Worm (Caenorhabditis elegans): ENCODE results near the gene pitr-5.

Gene pitr-5

ce11 chrV:7209001-7209400, 24.4 kb downstream of the pitr-5 start:
- TF ChIP-seq him-1 (tag; optimal IDR thresholded peaks at IDR 0.05) (no peak), dao-5 (tag; optimal IDR thresholded peaks at IDR 0.05) (no peak), W03F9.2 (tag; optimal IDR thresholded peaks at IDR 0.05) (no peak)

ce11 chrV:7214802-7215201, 30.2 kb downstream of the pitr-5 start, which contains the start of gene soap-1:
soap-1 (minus strand) TSS chrV:7214902.
- no peak for TF ChIP-seq dao-5 (tag; optimal IDR thresholded peaks at IDR 0.05)

ce11 chrV:7216016-7216415, 31.4 kb downstream of the pitr-5 start:
- peak; percentile 24 for TF ChIP-seq him-1 (tag; optimal IDR thresholded peaks at IDR 0.05)
- TF ChIP-seq W03F9.2 (tag; optimal IDR thresholded peaks at IDR 0.05), result no peak
- no peak for TF ChIP-seq dao-5 (tag; optimal IDR thresholded peaks at IDR 0.05)

ce11 chrV:7218988-7219387, 34.3 kb downstream of the pitr-5 start, which contains the start of gene C13F10.5:
C13F10.5 (minus strand) TSS chrV:7219088.
- TF ChIP-seq him-1 (tag; optimal IDR thresholded peaks at IDR 0.05), result no peak
- TF ChIP-seq W03F9.2 (tag; optimal IDR thresholded peaks at IDR 0.05), result no peak
- TF ChIP-seq dao-5 (tag; optimal IDR thresholded peaks at IDR 0.05), result no peak

- no peak for TF ChIP-seq him-1 (tag; optimal IDR thresholded peaks at IDR 0.05)
- no peak for TF ChIP-seq dao-5 (tag; optimal IDR thresholded peaks at IDR 0.05)
- TF ChIP-seq W03F9.2 (tag; optimal IDR thresholded peaks at IDR 0.05), result no peak
Measured at ce11 chrV:7220973-7221519, 36.4 kb downstream of the pitr-5 start, which contains the start of the genes C13F10.8, C13F10.6 and kxd-1. C13F10.8 (minus strand) TSS chrV:7221023. C13F10.6 (minus strand) TSS chrV:7221039. kxd-1 (plus strand) TSS chrV:7221469.

ce11 chrV:7223152-7223551, 38.5 kb downstream of the pitr-5 start, which contains the start of gene C13F10.7:
C13F10.7 (minus strand) TSS chrV:7223252.
- TF ChIP-seq him-1 (tag; optimal IDR thresholded peaks at IDR 0.05), result no peak
- no peak for TF ChIP-seq dao-5 (tag; optimal IDR thresholded peaks at IDR 0.05)
- TF ChIP-seq W03F9.2 (tag; optimal IDR thresholded peaks at IDR 0.05), result no peak

ce11 chrV:7223941-7224340, 39.3 kb downstream of the pitr-5 start, which contains the start of gene C13F10.1:
C13F10.1 (plus strand) TSS chrV:7224078.
- no peak for TF ChIP-seq W03F9.2 (tag; optimal IDR thresholded peaks at IDR 0.05)
- no peak for TF ChIP-seq him-1 (tag; optimal IDR thresholded peaks at IDR 0.05)
- TF ChIP-seq dao-5 (tag; optimal IDR thresholded peaks at IDR 0.05), result no peak

- TF ChIP-seq dao-5 (tag; optimal IDR thresholded peaks at IDR 0.05), result no peak
- TF ChIP-seq him-1 (tag; optimal IDR thresholded peaks at IDR 0.05), result no peak
- TF ChIP-seq W03F9.2 (tag; optimal IDR thresholded peaks at IDR 0.05), result no peak
Measured at ce11 chrV:7224353-7224752, 39.7 kb downstream of the pitr-5 start.

ce11 chrV:7224947-7225346, 40.3 kb downstream of the pitr-5 start, which contains the start of gene fkb-3:
fkb-3 (plus strand) TSS chrV:7225223.
- TF ChIP-seq W03F9.2 (tag; optimal IDR thresholded peaks at IDR 0.05) (no peak), dao-5 (tag; optimal IDR thresholded peaks at IDR 0.05) (no peak), him-1 (tag; optimal IDR thresholded peaks at IDR 0.05) (no peak)

ce11 chrV:7225894-7226293, 41.2 kb downstream of the pitr-5 start:
- no peak for TF ChIP-seq dao-5 (tag; optimal IDR thresholded peaks at IDR 0.05)
- no peak for TF ChIP-seq him-1 (tag; optimal IDR thresholded peaks at IDR 0.05)
- TF ChIP-seq W03F9.2 (tag; optimal IDR thresholded peaks at IDR 0.05), result no peak

ce11 chrV:7230847-7231246, 46.2 kb downstream of the pitr-5 start, which contains the start of the genes gei-6 and krr-1:
gei-6 (minus strand) TSS chrV:7230848.
krr-1 (plus strand) TSS chrV:7231190.
- TF ChIP-seq dao-5 (tag; optimal IDR thresholded peaks at IDR 0.05) (no peak), W03F9.2 (tag; optimal IDR thresholded peaks at IDR 0.05) (peak; percentile 33)

- TF ChIP-seq dao-5 (tag; optimal IDR thresholded peaks at IDR 0.05) (no peak), him-1 (tag; optimal IDR thresholded peaks at IDR 0.05) (no peak), W03F9.2 (tag; optimal IDR thresholded peaks at IDR 0.05) (no peak)
Measured at ce11 chrV:7231524-7231923, 46.9 kb downstream of the pitr-5 start.

ce11 chrV:7234726-7235125, 50.1 kb downstream of the pitr-5 start, which contains the start of gene C05C8.5:
C05C8.5 (minus strand) TSS chrV:7234826.
- TF ChIP-seq him-1 (tag; optimal IDR thresholded peaks at IDR 0.05) (no peak), W03F9.2 (tag; optimal IDR thresholded peaks at IDR 0.05) (no peak), dao-5 (tag; optimal IDR thresholded peaks at IDR 0.05) (no peak)

ce11 chrV:7236694-7237093, 52.0 kb downstream of the pitr-5 start:
- no peak for TF ChIP-seq W03F9.2 (tag; optimal IDR thresholded peaks at IDR 0.05)
- no peak for TF ChIP-seq him-1 (tag; optimal IDR thresholded peaks at IDR 0.05)
- no peak for TF ChIP-seq dao-5 (tag; optimal IDR thresholded peaks at IDR 0.05)

ce11 chrV:7237094-7237132, 52.3 kb downstream of the pitr-5 start, which contains the start of gene hpo-9:
hpo-9 (minus strand) TSS chrV:7237130.
- TF ChIP-seq him-1 (tag; optimal IDR thresholded peaks at IDR 0.05) (no peak), dao-5 (tag; optimal IDR thresholded peaks at IDR 0.05) (no peak), W03F9.2 (tag; optimal IDR thresholded peaks at IDR 0.05) (no peak)

All from whole organism, L4/young adult.